Worm (Caenorhabditis elegans) whole organism, midembryonic: ENCODE measurements around the gene Y57G11C.46.

Source experiments
- T22C8.4 ChIP-seq: fragments of 200-800 bp; sonication (Bioruptor generic); IDR thresholded peaks from 2 replicates; pipeline ENCODE4 v1.3.6; 2022; ENCODE audit warnings: missing genetic modification characterization, missing compliant biosample characterization
- flt-1 ChIP-seq: fragments of 200-800 bp; sonication (Bioruptor generic); IDR thresholded peaks from 2 replicates; pipeline ENCODE4 v1.3.6; 2022; ENCODE audit warnings: missing genetic modification characterization, missing compliant biosample characterization
- tab-1 ChIP-seq: fragments of 200-800 bp; sonication (Bioruptor generic); IDR thresholded peaks from 2 replicates; pipeline ENCODE4 v1.3.6; 2022; ENCODE audit warnings: missing genetic modification characterization, missing compliant biosample characterization

DNA sequence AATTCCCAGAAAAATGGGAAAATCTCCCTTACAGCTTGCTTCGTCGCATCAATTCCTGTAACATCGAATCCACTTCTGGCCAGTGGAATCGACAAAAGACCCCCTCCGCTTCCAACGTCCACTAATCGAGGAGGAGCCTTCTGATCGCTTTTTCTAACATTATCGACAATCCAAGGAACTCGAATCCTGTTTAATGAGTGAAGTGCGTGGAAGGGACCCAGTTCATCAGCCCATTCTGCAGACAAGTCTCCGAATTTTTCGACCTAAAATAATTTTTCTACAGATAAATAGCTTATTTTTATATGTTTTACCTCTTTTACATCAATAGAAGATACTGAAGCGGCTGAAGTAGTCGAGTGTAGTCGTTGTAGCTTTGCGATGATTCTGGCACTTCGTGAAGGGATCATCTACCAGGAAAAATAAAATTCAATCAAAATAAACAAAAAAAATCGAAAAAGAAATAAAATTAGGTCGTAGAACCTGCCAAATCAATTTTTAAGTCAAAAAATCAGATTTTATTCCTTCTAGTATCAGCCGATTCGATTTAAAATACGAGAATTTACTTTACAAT, 20.2 kb downstream of the Y57G11C.46 start, which contains the start of gene coq-3:
- no peak for TF ChIP-seq tab-1 (GFP tag; lab: Robert Waterston, UW)
- no peak for TF ChIP-seq flt-1 (GFP tag; lab: Robert Waterston, UW)
- TF ChIP-seq T22C8.4 (GFP tag; lab: Robert Waterston, UW) = no peak
